Fruit fly (Drosophila melanogaster) whole organism, wandering third instar larva: Measurements from ENCODE around the gene CG33639.

Experiments
- Abd-B ChIP-seq: fragments of >200 bp; optimal IDR thresholded peaks from 2 replicates; lab custom pipeline; 2017; ENCODE audit warnings: missing biosample characterization, missing genetic modification characterization
- CG32264 ChIP-seq: fragments of 200-800 bp; sonication (Bioruptor generic); optimal IDR thresholded peaks from 2 replicates; lab custom pipeline; 2016; ENCODE audit warnings: missing biosample characterization, missing genetic modification characterization
- CG9705 ChIP-seq: fragments of 200-800 bp; sonication (Bioruptor generic); optimal IDR thresholded peaks from 2 replicates; lab custom pipeline; 2018; ENCODE audit warnings: missing biosample characterization, mild to moderate bottlenecking, missing genetic modification characterization
- CrebA ChIP-seq: fragments of 200-800 bp; sonication (Bioruptor generic); optimal IDR thresholded peaks from 2 replicates; lab custom pipeline; 2016; ENCODE audit warnings: missing biosample characterization, mild to moderate bottlenecking, missing genetic modification characterization, borderline replicate concordance
- Dfd ChIP-seq: fragments of >200 bp; optimal IDR thresholded peaks from 2 replicates; lab custom pipeline; 2017; ENCODE audit warnings: missing biosample characterization, missing genetic modification characterization
- Dif ChIP-seq: fragments of 200-275, 200-300 bp; sonication (Bioruptor generic); optimal IDR thresholded peaks from 2 replicates; lab custom pipeline; 2018; ENCODE audit warnings: missing biosample characterization, missing genetic modification characterization; ENCODE audit not compliant: partially characterized antibody
- GATAd ChIP-seq: sonication (Bioruptor generic); optimal IDR thresholded peaks from 2 replicates; lab custom pipeline; 2016; ENCODE audit warnings: missing biosample characterization, missing genetic modification characterization
- HLH106 ChIP-seq: fragments of 200-800 bp; optimal IDR thresholded peaks from 3 replicates; lab custom pipeline; 2019; ENCODE audit warnings: missing biosample characterization, mild to moderate bottlenecking, missing genetic modification characterization, moderate library complexity
- Hnf4 ChIP-seq: fragments of 200-800 bp; sonication (Bioruptor generic); optimal IDR thresholded peaks from 2 replicates; lab custom pipeline; 2016; ENCODE audit warnings: missing biosample characterization, mild to moderate bottlenecking, missing genetic modification characterization
- Hr78 ChIP-seq: fragments of >200 bp; optimal IDR thresholded peaks from 2 replicates; lab custom pipeline; 2017; ENCODE audit warnings: missing biosample characterization, missing genetic modification characterization
- Jra ChIP-seq: sonication (Bioruptor generic); optimal IDR thresholded peaks from 2 replicates; lab custom pipeline; 2016; ENCODE audit warnings: missing biosample characterization, missing genetic modification characterization
- N ChIP-seq: fragments of >200 bp; optimal IDR thresholded peaks from 2 replicates; lab custom pipeline; 2018; ENCODE audit warnings: missing biosample characterization, missing external identifiers, missing genetic modification characterization
- OdsH ChIP-seq: fragments of 200-800 bp; sonication (Bioruptor generic); optimal IDR thresholded peaks from 2 replicates; lab custom pipeline; 2016; ENCODE audit warnings: missing biosample characterization, mild to moderate bottlenecking, missing genetic modification characterization
- Rel ChIP-seq, 2 experiments: fragments of 200-800 bp; sonication (Bioruptor generic) in 1 of 2; optimal IDR thresholded peaks; 2 replicates in 1 of 2; 3 replicates in 1 of 2; lab custom pipeline; 2016 to 2019; ENCODE audit warnings: mild to moderate bottlenecking in 2 of 2, missing biosample characterization in 2 of 2, missing genetic modification characterization in 2 of 2, moderate library complexity in 1 of 2
- Sp1 ChIP-seq: fragments of 200-800 bp; sonication (Bioruptor generic); optimal IDR thresholded peaks from 3 replicates; lab custom pipeline; 2019; ENCODE audit warnings: missing biosample characterization, mild to moderate bottlenecking, missing genetic modification characterization, moderate library complexity
- Vsx2 ChIP-seq: fragments of 200-300, 225-300 bp; sonication (Bioruptor generic); optimal IDR thresholded peaks from 2 replicates; lab custom pipeline; 2018; ENCODE audit warnings: missing biosample characterization, missing genetic modification characterization; ENCODE audit not compliant: partially characterized antibody
- br ChIP-seq: fragments of 200-800 bp; sonication (Bioruptor generic); optimal IDR thresholded peaks from 2 replicates; lab custom pipeline; 2016; ENCODE audit warnings: missing biosample characterization, missing genetic modification characterization
- brk ChIP-seq: fragments of 200-800 bp; sonication (Bioruptor generic); optimal IDR thresholded peaks from 2 replicates; lab custom pipeline; 2016; ENCODE audit warnings: missing biosample characterization, mild to moderate bottlenecking, missing genetic modification characterization
- dl ChIP-seq, 2 experiments: fragments of 175-275, 200-275 bp in 1 of 2; fragments of 200-275 bp in 1 of 2; sonication (Bioruptor generic); optimal IDR thresholded peaks; lab custom pipeline; 2018; ENCODE audit warnings: mild to moderate bottlenecking in 2 of 2, missing biosample characterization in 2 of 2, missing genetic modification characterization in 2 of 2, moderate library complexity in 2 of 2; ENCODE audit not compliant: partially characterized antibody in 2 of 2, insufficient read depth in 1 of 2
- dmrt93B ChIP-seq: fragments of 200-800 bp; sonication (Bioruptor generic); optimal IDR thresholded peaks from 2 replicates; lab custom pipeline; 2018; ENCODE audit warnings: missing biosample characterization, mild to moderate bottlenecking, missing genetic modification characterization
- dsf ChIP-seq: sonication (Bioruptor generic); optimal IDR thresholded peaks from 2 replicates; lab custom pipeline; 2016; ENCODE audit warnings: missing biosample characterization, missing genetic modification characterization, borderline replicate concordance
- foxo ChIP-seq, 2 experiments: fragments of 200-800 bp; sonication (Bioruptor generic); optimal IDR thresholded peaks; 2 replicates in 1 of 2; 3 replicates in 1 of 2; lab custom pipeline; 2016 to 2017; ENCODE audit warnings: missing biosample characterization in 2 of 2, missing genetic modification characterization in 2 of 2
- fru ChIP-seq: fragments of 200-800 bp; sonication (Bioruptor generic); optimal IDR thresholded peaks from 3 replicates; lab custom pipeline; 2016; ENCODE audit warnings: missing biosample characterization, mild to moderate bottlenecking, missing genetic modification characterization
- h ChIP-seq: fragments of 200-800 bp; sonication (Bioruptor generic); optimal IDR thresholded peaks from 3 replicates; lab custom pipeline; 2016; ENCODE audit warnings: missing biosample characterization, mild to moderate bottlenecking, missing genetic modification characterization
- jim ChIP-seq: fragments of 175-275, 200-325 bp; sonication (Bioruptor generic); optimal IDR thresholded peaks from 2 replicates; lab custom pipeline; 2016; ENCODE audit warnings: missing biosample characterization, mild to moderate bottlenecking, missing genetic modification characterization
- lola ChIP-seq: fragments of >200 bp; optimal IDR thresholded peaks from 2 replicates; lab custom pipeline; 2017; ENCODE audit warnings: missing biosample characterization, missing genetic modification characterization
- pan ChIP-seq: fragments of >200 bp; optimal IDR thresholded peaks from 2 replicates; lab custom pipeline; 2017
- psq ChIP-seq: fragments of 200-800 bp; sonication (Bioruptor generic); optimal IDR thresholded peaks from 3 replicates; lab custom pipeline; 2017; ENCODE audit warnings: missing biosample characterization, mild to moderate bottlenecking, missing genetic modification characterization, moderate library complexity
- rgr ChIP-seq: fragments of 200-800 bp; sonication (Bioruptor generic); optimal IDR thresholded peaks from 3 replicates; lab custom pipeline; 2016; ENCODE audit warnings: missing biosample characterization, mild to moderate bottlenecking, missing genetic modification characterization
- sage ChIP-seq: fragments of 200-800 bp; sonication (Bioruptor generic); optimal IDR thresholded peaks from 2 replicates; lab custom pipeline; 2016; ENCODE audit warnings: missing biosample characterization, mild to moderate bottlenecking, missing genetic modification characterization
- sv ChIP-seq: fragments of 200-800 bp; sonication (Bioruptor generic); optimal IDR thresholded peaks from 3 replicates; lab custom pipeline; 2016; ENCODE audit warnings: missing biosample characterization, missing genetic modification characterization
- tai ChIP-seq: sonication (Bioruptor generic); optimal IDR thresholded peaks from 2 replicates; lab custom pipeline; 2016; ENCODE audit warnings: missing biosample characterization, missing genetic modification characterization
- usp ChIP-seq: fragments of >200 bp; optimal IDR thresholded peaks from 2 replicates; lab custom pipeline; 2017; ENCODE audit warnings: missing biosample characterization, missing genetic modification characterization

Gene CG33639

DNA sequence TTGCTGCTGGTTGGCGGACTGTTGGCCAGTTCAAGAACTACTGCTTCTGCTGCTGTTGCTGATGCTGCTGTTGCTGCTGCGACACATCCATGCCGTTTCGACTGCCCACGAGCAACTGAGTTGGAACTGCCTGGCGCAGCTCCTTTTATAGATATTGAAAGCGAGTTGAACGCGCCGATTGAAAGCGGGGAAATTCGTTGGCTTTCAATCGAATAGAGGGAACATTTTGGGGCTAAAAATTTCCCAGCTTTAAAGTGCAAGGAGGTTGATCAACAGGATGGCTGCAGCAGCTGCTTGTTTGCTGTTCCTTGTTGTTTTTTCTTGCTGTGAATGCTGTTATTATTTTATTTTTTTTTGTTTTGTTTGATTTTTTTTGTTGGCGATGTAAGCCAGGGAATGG is at the start of gene CG33639:
Gene CG33639, minus strand, starts transcription at position 101 of the 400 bp plus-strand sequence.
- TF ChIP-seq foxo (GFP tag; optimal IDR thresholded peaks at IDR 0.05; lab: Kevin White, UChicago) (no peak), Dfd (GFP tag; lab: Kevin White, UChicago) (peak; percentile 40), Vsx2 (GFP tag; lab: Kevin White, UChicago) (no peak), HLH106 (no peak), Dif (GFP tag; lab: Kevin White, UChicago) (no peak), Abd-B (GFP tag; lab: Kevin White, UChicago) (no peak), CrebA (GFP tag; lab: Kevin White, UChicago) (no peak), lola (GFP tag; lab: Kevin White, UChicago) (no peak), dsf (no peak)

DNA sequence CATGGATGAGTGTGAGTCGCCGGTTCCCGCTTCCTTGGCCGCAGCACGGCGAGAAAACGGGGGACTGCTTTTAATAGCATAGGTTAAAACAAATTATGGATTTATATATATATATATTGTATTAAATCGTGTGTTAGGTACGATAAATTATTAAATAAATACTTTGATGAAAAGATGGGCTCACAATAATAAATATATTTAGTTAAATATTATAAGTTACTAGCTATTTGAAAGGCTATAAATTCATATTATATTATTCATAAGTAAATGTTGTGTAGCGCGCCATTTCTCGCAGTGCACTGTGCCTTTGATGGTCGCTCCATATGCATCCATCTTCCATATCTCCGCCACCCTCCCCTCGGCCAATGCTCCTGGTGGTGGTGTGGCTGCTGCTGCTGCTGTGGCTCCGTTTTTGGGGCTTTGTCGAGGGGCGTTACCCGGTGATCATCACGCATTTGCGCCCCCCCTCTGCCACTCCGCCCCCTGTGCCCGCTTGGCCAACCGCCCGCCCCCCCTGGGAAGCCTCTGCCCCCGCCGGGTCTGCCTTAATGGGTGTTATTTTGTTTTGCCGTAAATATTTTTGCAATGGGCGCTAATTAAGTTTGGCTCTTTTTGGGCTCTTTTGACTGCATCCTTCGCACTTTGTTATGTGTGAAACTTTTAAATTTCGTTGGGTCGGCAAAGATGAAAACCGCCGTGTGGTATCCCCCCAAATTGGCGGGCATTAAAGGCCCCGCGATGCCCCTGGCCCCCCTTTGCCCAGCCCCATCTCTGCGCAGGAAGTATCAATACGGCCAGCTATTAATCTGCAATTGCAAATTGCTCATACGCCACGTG is 47.5 kb upstream of the CG33639 start:
- TF ChIP-seq foxo (GFP tag; optimal IDR thresholded peaks at IDR 0.05; lab: Kevin White, UChicago) (peak in 1 of 2 experiments; percentile 59), CG32264 (GFP tag; lab: Kevin White, UChicago) (no peak), Dif (GFP tag; lab: Kevin White, UChicago) (no peak), CG9705 (GFP tag; lab: Kevin White, UChicago) (peak; percentile 34), br (GFP tag; lab: Kevin White, UChicago) (no peak), CrebA (GFP tag; lab: Kevin White, UChicago) (peak; percentile 14), psq (peak; percentile 53), Hnf4 (GFP tag; lab: Kevin White, UChicago) (no peak), Hr78 (GFP tag; lab: Kevin White, UChicago) (no peak), tai (GFP tag; lab: Kevin White, UChicago) (no peak), rgr (GFP tag; lab: Kevin White, UChicago) (peak; percentile 37), HLH106 (peak; percentile 79), sv (no peak), OdsH (GFP tag; lab: Kevin White, UChicago) (peak; percentile 38), h (GFP tag; lab: Kevin White, UChicago) (peak; percentile 8), jim (GFP tag; lab: Kevin White, UChicago) (no peak), usp (no peak), GATAd (no peak), fru (GFP tag; lab: Kevin White, UChicago) (peak; percentile 22), dmrt93B (GFP tag; lab: Kevin White, UChicago) (peak; percentile 58), sage (GFP tag; lab: Kevin White, UChicago) (no peak), pan (lab: Kevin White, UChicago) (no peak), brk (GFP tag; lab: Kevin White, UChicago) (no peak), Dfd (GFP tag; lab: Kevin White, UChicago) (peak; percentile 96), N (no peak), Sp1 (GFP tag; lab: Kevin White, UChicago) (peak; percentile 78), lola (GFP tag; lab: Kevin White, UChicago) (no peak), Rel (GFP tag; optimal IDR thresholded peaks at IDR 0.05; lab: Kevin White, UChicago) (no peak), Rel (tag; optimal IDR thresholded peaks at IDR 0.05; lab: Kevin White, UChicago) (peak; percentile 61), dl (GFP tag; optimal IDR thresholded peaks at IDR 0.05; lab: Kevin White, UChicago; ENCODE audit: insufficient read depth in 1 of 2, partially characterized antibody in 2 of 2) (no peak), Vsx2 (GFP tag; lab: Kevin White, UChicago) (peak; percentile 72)

DNA sequence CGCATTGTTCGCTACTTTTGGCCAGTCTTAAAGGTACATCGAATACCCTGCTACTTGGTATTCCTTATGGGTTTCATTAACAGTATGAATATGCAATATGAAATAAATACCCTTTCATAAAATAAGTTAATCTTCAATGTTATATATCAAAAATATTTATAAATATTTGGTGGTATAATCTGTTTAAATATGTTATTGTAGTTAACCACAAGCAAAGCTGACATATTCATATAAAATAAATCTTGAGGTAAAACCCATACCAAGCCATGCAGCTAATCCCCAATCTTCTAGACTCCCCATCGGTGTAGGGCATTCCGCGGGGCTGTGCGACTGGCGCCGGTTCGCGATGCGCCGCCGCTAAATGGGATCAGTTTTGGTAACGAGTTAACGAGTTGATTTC is 46.5 kb upstream of the CG33639 start:
- no peak for TF ChIP-seq Jra (GFP tag; lab: Kevin White, UChicago)
- peak in 1 of 2 experiments; percentile 71 for TF ChIP-seq foxo (GFP tag; optimal IDR thresholded peaks at IDR 0.05; lab: Kevin White, UChicago)
- TF ChIP-seq HLH106, result peak; percentile 75
- TF ChIP-seq psq, result peak; percentile 55
- TF ChIP-seq Sp1 (GFP tag; lab: Kevin White, UChicago), result peak; percentile 70
- peak; percentile 36 for TF ChIP-seq CG9705 (GFP tag; lab: Kevin White, UChicago)
- peak; percentile 56 for TF ChIP-seq rgr (GFP tag; lab: Kevin White, UChicago)
- peak; percentile 43 for TF ChIP-seq h (GFP tag; lab: Kevin White, UChicago)
- TF ChIP-seq fru (GFP tag; lab: Kevin White, UChicago), result peak; percentile 40
- no peak for TF ChIP-seq Hr78 (GFP tag; lab: Kevin White, UChicago)
- no peak for TF ChIP-seq N
- TF ChIP-seq dmrt93B (GFP tag; lab: Kevin White, UChicago), result peak; percentile 73
- no peak for TF ChIP-seq CrebA (GFP tag; lab: Kevin White, UChicago)
- TF ChIP-seq tai (GFP tag; lab: Kevin White, UChicago), result no peak
- peak; percentile 50 for TF ChIP-seq OdsH (GFP tag; lab: Kevin White, UChicago)
